Fruit fly (Drosophila melanogaster): Measurements from ENCODE around the gene Gel.

Gel gene

DNA sequence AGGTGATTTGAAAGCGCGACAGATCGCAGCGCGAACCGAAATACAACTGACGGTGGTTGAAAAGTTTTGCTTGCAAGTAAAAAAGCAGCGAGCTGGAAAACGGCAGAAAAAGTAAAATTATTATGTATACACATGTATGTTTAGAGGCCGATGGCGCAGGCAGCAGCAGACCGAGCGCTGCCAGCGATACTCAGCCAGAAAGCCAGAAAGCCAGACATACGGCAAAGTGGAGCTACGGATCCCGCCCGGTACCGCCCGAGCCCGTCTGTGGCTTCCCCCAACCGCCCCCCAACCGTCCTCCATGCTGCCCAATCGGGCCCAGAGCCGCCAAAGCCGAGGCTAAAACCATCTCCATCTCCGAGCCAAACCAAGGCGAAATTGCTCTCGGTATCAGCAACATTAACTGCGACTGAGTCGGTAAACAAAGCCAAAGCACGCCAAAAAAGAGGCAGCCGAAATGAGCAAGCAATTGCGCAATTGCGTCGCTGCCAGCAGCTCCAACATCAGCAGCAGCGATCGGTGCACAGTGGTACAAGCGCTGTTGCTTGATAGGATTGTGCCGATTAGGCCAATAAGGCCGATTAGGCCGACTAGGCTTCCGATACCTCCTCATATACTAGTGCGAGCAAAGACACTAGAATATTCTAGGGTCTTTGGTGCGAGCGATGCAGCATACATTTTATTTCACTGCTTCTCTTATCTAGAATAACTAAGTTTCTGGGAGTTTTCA is 19.6 kb upstream of the Gel start, which contains the start of gene CG14636 (continued):
- TF ChIP-seq Gug (GFP tag; IDR thresholded peaks at IDR 0.05) (peak; percentile 63), Eip75B (GFP tag; optimal IDR thresholded peaks at IDR 0.05) (no peak), pdm3 (GFP tag; optimal IDR thresholded peaks at IDR 0.05) (peak; percentile 76), achi (GFP tag; optimal IDR thresholded peaks at IDR 0.05) (peak; percentile 77), CG6276 (GFP tag; optimal IDR thresholded peaks at IDR 0.05) (no peak), Eip78C (GFP tag) (peak; percentile 94), Ets96B (tag; optimal IDR thresholded peaks at IDR 0.05) (peak; percentile 46), dac (GFP tag; optimal IDR thresholded peaks at IDR 0.05) (peak; percentile 40), ss (GFP tag; optimal IDR thresholded peaks at IDR 0.05) (peak; percentile 3 to 35), Eip93F (GFP tag; optimal IDR thresholded peaks at IDR 0.05) (no peak), fd59A (GFP tag; optimal IDR thresholded peaks at IDR 0.05) (peak; percentile 27), CG8119 (GFP tag; IDR thresholded peaks at IDR 0.05) (peak; percentile 80), Hr4 (GFP tag; optimal IDR thresholded peaks at IDR 0.05) (peak; percentile 78), OdsH (GFP tag; optimal IDR thresholded peaks at IDR 0.05) (peak; percentile 68), Sox14 (GFP tag; optimal IDR thresholded peaks at IDR 0.05) (peak; percentile 62), eg (GFP tag; IDR thresholded peaks at IDR 0.05) (peak; percentile 69), Sox15 (GFP tag; optimal IDR thresholded peaks at IDR 0.05) (peak; percentile 70), dsx (GFP tag; optimal IDR thresholded peaks at IDR 0.05; ENCODE audit: poor library complexity, severe bottlenecking) (peak; percentile 25), svp (GFP tag) (peak; percentile 89)

DNA sequence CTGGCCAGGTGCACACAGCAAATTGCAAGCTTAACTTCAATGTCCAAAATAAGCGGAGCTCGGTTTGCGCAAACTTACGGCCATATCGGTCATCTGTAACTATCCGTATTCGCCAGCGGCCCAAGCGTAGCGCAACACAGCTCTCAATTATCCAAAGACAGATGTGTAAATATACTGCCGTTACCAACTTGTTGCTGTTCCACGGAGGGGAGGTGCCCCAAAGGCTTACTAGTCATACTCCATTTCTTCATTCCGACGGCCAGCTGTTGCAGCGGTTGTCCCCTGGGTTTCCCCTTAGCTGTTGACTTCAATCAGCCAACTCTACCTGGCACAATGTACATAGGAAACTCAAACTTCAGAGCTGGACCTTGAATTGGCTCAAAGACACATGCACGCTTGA is 15.0 kb upstream of the Gel start, which contains the start of gene CG31516:
CG31516 (minus strand) TSS at position 101 of the 400 bp plus-strand sequence.
- TF ChIP-seq svp (GFP tag) (no peak), CG15336 (GFP tag; IDR thresholded peaks at IDR 0.05) (no peak), spab (GFP tag; optimal IDR thresholded peaks at IDR 0.05) (no peak), CG16779 (tag; optimal IDR thresholded peaks at IDR 0.05) (no peak), Blimp-1 (GFP tag; optimal IDR thresholded peaks at IDR 0.05) (no peak), Sox14 (GFP tag; optimal IDR thresholded peaks at IDR 0.05) (no peak), CG8632 (GFP tag; optimal IDR thresholded peaks at IDR 0.05) (no peak), CG10669 (GFP tag; optimal IDR thresholded peaks at IDR 0.05) (no peak), CG3032 (tag; optimal IDR thresholded peaks at IDR 0.05) (no peak), Ets21C (GFP tag; optimal IDR thresholded peaks at IDR 0.05) (no peak), Met (GFP tag; optimal IDR thresholded peaks at IDR 0.05) (no peak)

DNA sequence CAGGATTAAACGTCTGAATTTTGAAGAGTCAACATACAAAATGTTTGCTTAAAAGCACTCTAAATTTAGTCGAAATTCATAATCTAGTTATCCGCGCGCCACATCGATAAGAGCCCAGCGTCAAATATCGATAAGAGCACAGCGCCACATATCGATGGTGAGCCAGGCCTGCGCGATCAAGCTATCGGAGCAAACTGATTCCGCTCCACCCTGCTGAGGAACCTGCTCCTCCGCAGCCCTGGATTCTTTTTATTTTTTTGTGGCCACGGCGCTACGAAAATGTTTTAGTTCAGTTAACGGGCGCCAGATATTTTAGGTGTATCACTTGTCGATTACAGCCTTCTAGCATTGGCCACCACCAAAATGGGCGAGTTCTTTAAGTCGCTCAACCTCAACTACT is 14.2 kb upstream of the Gel start:
- TF ChIP-seq CG11902 (GFP tag; optimal IDR thresholded peaks at IDR 0.05) (no peak), CG31627 (GFP tag; optimal IDR thresholded peaks at IDR 0.05) (peak; percentile 26), esn (GFP tag; optimal IDR thresholded peaks at IDR 0.05) (peak; percentile 32), Gug (GFP tag; IDR thresholded peaks at IDR 0.05) (no peak), Sox14 (GFP tag; optimal IDR thresholded peaks at IDR 0.05) (peak; percentile 48), cyc (GFP tag; optimal IDR thresholded peaks at IDR 0.05) (peak; percentile 20), CG3032 (tag; optimal IDR thresholded peaks at IDR 0.05) (peak; percentile 44), CG6163 (GFP tag; IDR thresholded peaks at IDR 0.05) (peak; percentile 27; the same call in 1 of the 3 replicates)

DNA sequence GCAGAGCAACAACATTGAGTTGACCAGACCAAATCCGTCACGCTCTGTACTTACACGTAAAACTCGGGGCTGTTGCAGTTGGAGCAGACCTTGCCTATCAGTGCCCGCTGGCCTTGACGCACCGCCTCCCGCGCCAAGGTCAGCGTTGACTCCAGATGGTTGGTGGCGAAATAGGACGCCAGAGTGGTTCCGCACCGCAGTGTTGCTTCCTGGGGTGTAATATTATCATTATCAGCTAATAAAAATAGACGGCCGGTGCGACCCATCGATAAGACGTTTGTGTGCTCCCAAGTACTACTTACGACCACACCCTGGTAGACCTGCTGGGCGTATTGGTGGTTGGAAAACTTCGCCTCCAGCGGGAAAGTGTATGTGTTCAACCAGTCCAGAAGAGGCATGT is 6.6 kb upstream of the Gel start:
- no peak for TF ChIP-seq spab (GFP tag; optimal IDR thresholded peaks at IDR 0.05)
- no peak for TF ChIP-seq topi (GFP tag; optimal IDR thresholded peaks at IDR 0.05)
- no peak for TF ChIP-seq CG3032 (tag; optimal IDR thresholded peaks at IDR 0.05)
- TF ChIP-seq svp (GFP tag): peak; percentile 84
- no peak for TF ChIP-seq Eip75B (GFP tag; optimal IDR thresholded peaks at IDR 0.05)
- TF ChIP-seq CG10669 (GFP tag; optimal IDR thresholded peaks at IDR 0.05): no peak

Data from whole organism, prepupa.